Fruit fly (Drosophila melanogaster): ENCODE data around the gene CG12535.

CG12535 gene

DNA sequence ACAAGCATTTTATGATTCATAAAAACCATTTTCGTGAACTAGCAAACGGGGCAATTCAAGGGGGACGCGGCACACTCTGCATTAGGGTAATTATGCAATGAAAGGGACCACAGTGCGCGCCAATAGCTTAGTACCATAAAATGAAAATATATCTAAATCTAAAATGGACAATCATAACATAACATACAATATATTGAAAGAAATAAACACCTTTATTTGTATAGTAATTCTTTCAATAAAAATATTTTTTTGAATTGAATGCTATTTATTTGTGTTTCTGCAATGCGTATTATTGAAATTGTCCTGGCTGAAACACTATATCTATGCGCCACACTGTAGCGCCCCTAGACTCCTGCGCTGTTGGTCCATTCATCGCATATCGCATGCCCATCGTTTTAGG is 97.8 kb downstream of the CG12535 start:
- TF ChIP-seq dl (GFP tag; optimal IDR thresholded peaks at IDR 0.05; ENCODE audit: insufficient read depth in 1 of 2, partially characterized antibody in 2 of 2) (no peak), sage (GFP tag; optimal IDR thresholded peaks at IDR 0.05) (no peak), Dif (GFP tag; optimal IDR thresholded peaks at IDR 0.05; ENCODE audit: partially characterized antibody) (no peak), OdsH (GFP tag; optimal IDR thresholded peaks at IDR 0.05) (no peak), h (GFP tag; optimal IDR thresholded peaks at IDR 0.05) (no peak), GATAd (GFP tag; optimal IDR thresholded peaks at IDR 0.05) (no peak), Mio (GFP tag; optimal IDR thresholded peaks at IDR 0.05) (no peak), Vsx2 (GFP tag; optimal IDR thresholded peaks at IDR 0.05; ENCODE audit: partially characterized antibody) (no peak), HLH106 (tag; optimal IDR thresholded peaks at IDR 0.05) (no peak), CrebA (GFP tag; optimal IDR thresholded peaks at IDR 0.05; ENCODE audit: borderline replicate concordance) (no peak), sv (GFP tag; optimal IDR thresholded peaks at IDR 0.05) (no peak), usp (GFP tag; optimal IDR thresholded peaks at IDR 0.05) (no peak), foxo (GFP tag; optimal IDR thresholded peaks at IDR 0.05) (no peak), Jra (GFP tag; optimal IDR thresholded peaks at IDR 0.05) (no peak)

DNA sequence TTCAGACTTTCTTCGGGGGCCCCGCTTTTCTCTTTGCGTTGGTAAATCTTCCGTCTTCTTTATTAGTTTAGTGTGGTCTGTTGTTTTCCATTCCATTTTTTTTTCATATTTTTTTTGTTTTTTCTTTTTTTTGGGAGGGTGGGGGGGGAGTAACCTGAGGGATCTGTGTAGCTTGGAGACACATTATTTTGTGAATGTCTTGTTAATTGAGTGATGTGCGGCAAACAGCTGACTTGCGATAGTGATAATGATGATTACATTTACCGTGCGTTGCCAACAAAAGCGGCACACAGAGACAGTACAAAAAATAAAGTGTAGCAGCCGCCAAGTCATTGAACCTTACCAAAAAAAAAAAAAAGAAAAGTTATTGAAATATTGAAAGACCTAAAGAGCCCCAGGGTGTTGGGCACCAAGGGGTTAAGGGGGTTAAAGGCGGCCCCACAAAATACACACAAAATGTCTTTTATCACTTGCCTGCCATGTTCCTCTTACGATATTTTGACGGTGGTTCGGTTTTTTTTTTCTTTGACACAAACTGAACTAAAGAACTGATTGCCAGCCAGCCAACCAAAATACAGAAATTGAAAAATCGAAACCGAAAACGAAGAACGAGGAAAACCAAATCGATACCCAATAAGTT is 99.0 kb downstream of the CG12535 start:
- TF ChIP-seq Rel (GFP tag; optimal IDR thresholded peaks at IDR 0.05) (no peak), Rel (tag; optimal IDR thresholded peaks at IDR 0.05) (no peak), pan (optimal IDR thresholded peaks at IDR 0.05) (no peak), CG32264 (GFP tag; optimal IDR thresholded peaks at IDR 0.05) (no peak), dsf (GFP tag; optimal IDR thresholded peaks at IDR 0.05; ENCODE audit: borderline replicate concordance) (no peak), brk (GFP tag; optimal IDR thresholded peaks at IDR 0.05) (no peak), sage (GFP tag; optimal IDR thresholded peaks at IDR 0.05) (no peak), Vsx2 (GFP tag; optimal IDR thresholded peaks at IDR 0.05; ENCODE audit: partially characterized antibody) (no peak), jim (GFP tag; optimal IDR thresholded peaks at IDR 0.05) (no peak), Dif (GFP tag; optimal IDR thresholded peaks at IDR 0.05; ENCODE audit: partially characterized antibody) (no peak), Sp1 (GFP tag; optimal IDR thresholded peaks at IDR 0.05) (no peak), Mio (GFP tag; optimal IDR thresholded peaks at IDR 0.05) (no peak), CG9705 (GFP tag; optimal IDR thresholded peaks at IDR 0.05) (no peak), CrebA (GFP tag; optimal IDR thresholded peaks at IDR 0.05; ENCODE audit: borderline replicate concordance) (no peak), Abd-B (GFP tag; optimal IDR thresholded peaks at IDR 0.05) (no peak), tai (GFP tag; optimal IDR thresholded peaks at IDR 0.05) (no peak), rgr (GFP tag; optimal IDR thresholded peaks at IDR 0.05) (no peak)

DNA sequence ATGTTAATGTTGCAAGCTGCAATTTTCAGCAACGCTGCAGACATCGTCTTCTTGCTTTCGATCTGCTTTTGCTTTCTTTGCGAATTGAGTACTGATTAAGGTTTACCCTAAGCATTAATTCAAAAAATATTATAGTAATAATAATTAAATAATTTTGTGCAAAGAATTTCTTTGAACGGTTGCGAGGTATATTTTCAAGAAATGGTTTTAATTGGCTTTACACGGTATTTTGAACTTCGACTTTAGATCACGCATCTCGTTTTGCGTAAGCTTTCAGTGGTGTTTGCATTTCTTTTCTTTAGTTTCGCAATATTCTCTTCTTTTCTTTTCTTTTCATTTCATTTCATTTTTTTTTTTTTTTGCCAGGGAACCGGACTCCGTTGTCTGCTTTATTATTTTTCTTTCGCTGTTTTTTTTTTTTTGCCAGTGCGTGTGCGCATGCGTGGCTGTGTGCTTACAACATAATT is 102.1 kb downstream of the CG12535 start:
- TF ChIP-seq Rel (GFP tag; optimal IDR thresholded peaks at IDR 0.05), result peak; percentile 32
- TF ChIP-seq Rel (tag; optimal IDR thresholded peaks at IDR 0.05), result no peak
- peak; percentile 67 for TF ChIP-seq dmrt93B (GFP tag; optimal IDR thresholded peaks at IDR 0.05)
- peak; percentile 86 for TF ChIP-seq HLH106 (tag; optimal IDR thresholded peaks at IDR 0.05)
- no peak for TF ChIP-seq Vsx2 (GFP tag; optimal IDR thresholded peaks at IDR 0.05; ENCODE audit: partially characterized antibody)
- TF ChIP-seq dl (GFP tag; optimal IDR thresholded peaks at IDR 0.05; ENCODE audit: insufficient read depth in 1 of 2, partially characterized antibody in 2 of 2), result no peak
- peak; percentile 82 for TF ChIP-seq rgr (GFP tag; optimal IDR thresholded peaks at IDR 0.05)
- peak; percentile 76 for TF ChIP-seq h (GFP tag; optimal IDR thresholded peaks at IDR 0.05)
- no peak for TF ChIP-seq jim (GFP tag; optimal IDR thresholded peaks at IDR 0.05)
- peak; percentile 94 for TF ChIP-seq psq (GFP tag; optimal IDR thresholded peaks at IDR 0.05)
- no peak for TF ChIP-seq CG9705 (GFP tag; optimal IDR thresholded peaks at IDR 0.05)
- TF ChIP-seq Sp1 (GFP tag; optimal IDR thresholded peaks at IDR 0.05), result peak; percentile 87
- peak; percentile 50 for TF ChIP-seq CrebA (GFP tag; optimal IDR thresholded peaks at IDR 0.05; ENCODE audit: borderline replicate concordance)
- peak in 1 of 2 experiments; percentile 86 for TF ChIP-seq foxo (GFP tag; optimal IDR thresholded peaks at IDR 0.05)
- TF ChIP-seq Hr78 (GFP tag; optimal IDR thresholded peaks at IDR 0.05), result no peak
- TF ChIP-seq ey (GFP tag; optimal IDR thresholded peaks at IDR 0.05), result peak; percentile 60
- TF ChIP-seq Hnf4 (GFP tag; optimal IDR thresholded peaks at IDR 0.05), result peak; percentile 73
- TF ChIP-seq Hr83 (GFP tag; optimal IDR thresholded peaks at IDR 0.05; ENCODE audit: poor library complexity, severe bottlenecking), result no peak
- TF ChIP-seq dsf (GFP tag; optimal IDR thresholded peaks at IDR 0.05; ENCODE audit: borderline replicate concordance), result no peak
- peak; percentile 81 for TF ChIP-seq brk (GFP tag; optimal IDR thresholded peaks at IDR 0.05)
- TF ChIP-seq CG32264 (GFP tag; optimal IDR thresholded peaks at IDR 0.05), result peak; percentile 5
- TF ChIP-seq sv (GFP tag; optimal IDR thresholded peaks at IDR 0.05), result no peak
- TF ChIP-seq Jra (GFP tag; optimal IDR thresholded peaks at IDR 0.05), result no peak
- peak; percentile 78 for TF ChIP-seq fru (GFP tag; optimal IDR thresholded peaks at IDR 0.05)
- TF ChIP-seq woc (GFP tag; optimal IDR thresholded peaks at IDR 0.05), result peak; percentile 69
- no peak for TF ChIP-seq GATAd (GFP tag; optimal IDR thresholded peaks at IDR 0.05)
- peak; percentile 38 for TF ChIP-seq tai (GFP tag; optimal IDR thresholded peaks at IDR 0.05)
- peak; percentile 77 for TF ChIP-seq sage (GFP tag; optimal IDR thresholded peaks at IDR 0.05)
- no peak for TF ChIP-seq usp (GFP tag; optimal IDR thresholded peaks at IDR 0.05)
- peak; percentile 84 for TF ChIP-seq OdsH (GFP tag; optimal IDR thresholded peaks at IDR 0.05)
- peak; percentile 59 for TF ChIP-seq br (GFP tag; optimal IDR thresholded peaks at IDR 0.05)
